Worm (Caenorhabditis elegans): ENCODE data around the gene gcy-29.

DNA sequence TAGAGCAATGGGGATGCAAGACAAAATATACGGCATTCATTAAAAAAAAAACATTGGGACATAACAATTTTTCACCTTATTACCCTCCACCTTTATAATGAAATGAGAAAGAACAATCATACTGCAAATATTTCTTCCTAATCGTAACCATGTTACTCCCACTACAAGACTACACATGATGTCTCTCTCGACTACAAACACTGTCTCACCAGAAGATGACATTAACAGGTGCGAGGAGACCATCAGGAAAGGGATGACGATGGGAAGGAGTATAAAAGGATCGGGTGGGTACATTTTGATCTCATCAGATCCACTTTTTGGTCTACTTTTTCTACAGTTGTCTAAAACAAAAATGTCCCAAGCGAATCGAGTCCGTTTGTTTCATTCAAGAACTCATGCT is 50.7 kb downstream of the gcy-29 start, which contains the start of gene dhs-8:
- TF ChIP-seq nhr-237 (tag; optimal IDR thresholded peaks at IDR 0.05) (no peak), sup-37 (GFP tag; optimal IDR thresholded peaks at IDR 0.05) (no peak), egl-13 (tag; optimal IDR thresholded peaks at IDR 0.05) (no peak), zag-1 (tag; optimal IDR thresholded peaks at IDR 0.05) (no peak), lin-39 (tag; optimal IDR thresholded peaks at IDR 0.05) (no peak), mef-2 (tag; optimal IDR thresholded peaks at IDR 0.05) (no peak), lin-13 (GFP tag; optimal IDR thresholded peaks at IDR 0.05) (no peak), fos-1 (tag; optimal IDR thresholded peaks at IDR 0.05) (no peak), ztf-11 (tag; optimal IDR thresholded peaks at IDR 0.05) (no peak), mdl-1 (tag; optimal IDR thresholded peaks at IDR 0.05) (no peak), nhr-11 (tag; optimal IDR thresholded peaks at IDR 0.05) (no peak)
